Worm (Caenorhabditis elegans) whole organism, early embryonic: ENCODE data around the gene C37E2.10.

Source experiments
- F13C5.2 ChIP-seq: sonication (generic microtip); optimal IDR thresholded peaks from 2 replicates; lab custom pipeline; 2017; ENCODE audit warnings: mild to moderate bottlenecking, missing genetic modification characterization, inconsistent platforms, missing compliant biosample characterization
- ama-1 ChIP-seq: fragments of 150-350 bp; optimal IDR thresholded peaks from 2 replicates; lab custom pipeline; 2014
- ceh-13 ChIP-seq: fragments of 200-800 bp; sonication (Bioruptor generic); optimal IDR thresholded peaks from 2 replicates; lab custom pipeline; 2018; ENCODE audit warnings: mild to moderate bottlenecking, missing genetic modification characterization, missing compliant biosample characterization
- ets-7 ChIP-seq: sonication (generic microtip); optimal IDR thresholded peaks from 2 replicates; lab custom pipeline; 2016; ENCODE audit warnings: missing genotype, missing genetic modification characterization, missing compliant biosample characterization
- hmbx-1 ChIP-seq: sonication (generic microtip); optimal IDR thresholded peaks from 2 replicates; lab custom pipeline; 2016; ENCODE audit warnings: mild to moderate bottlenecking, missing genetic modification characterization, missing compliant biosample characterization
- hmg-4 ChIP-seq: fragments of 200-800 bp; sonication (Bioruptor generic); optimal IDR thresholded peaks from 2 replicates; lab custom pipeline; 2018; ENCODE audit warnings: mild to moderate bottlenecking, missing genetic modification characterization, missing compliant biosample characterization
- hnd-1 ChIP-seq: sonication (generic microtip); optimal IDR thresholded peaks from 2 replicates; lab custom pipeline; 2016; ENCODE audit warnings: missing genetic modification characterization, missing compliant biosample characterization
- scrt-1 ChIP-seq: fragments of 200-800 bp; sonication (Bioruptor generic); IDR thresholded peaks from 2 replicates; pipeline ENCODE4 v1.3.6; 2022; ENCODE audit warnings: missing genetic modification characterization, missing compliant biosample characterization
- tbx-11 ChIP-seq: fragments of 200-800 bp; sonication (Bioruptor generic); IDR thresholded peaks from 2 replicates; pipeline ENCODE4 v1.3.6; 2022; ENCODE audit warnings: missing genetic modification characterization, missing compliant biosample characterization
- tra-4 ChIP-seq: sonication (generic microtip); optimal IDR thresholded peaks from 2 replicates; lab custom pipeline; 2017; ENCODE audit warnings: missing genetic modification characterization, missing compliant biosample characterization

DNA sequence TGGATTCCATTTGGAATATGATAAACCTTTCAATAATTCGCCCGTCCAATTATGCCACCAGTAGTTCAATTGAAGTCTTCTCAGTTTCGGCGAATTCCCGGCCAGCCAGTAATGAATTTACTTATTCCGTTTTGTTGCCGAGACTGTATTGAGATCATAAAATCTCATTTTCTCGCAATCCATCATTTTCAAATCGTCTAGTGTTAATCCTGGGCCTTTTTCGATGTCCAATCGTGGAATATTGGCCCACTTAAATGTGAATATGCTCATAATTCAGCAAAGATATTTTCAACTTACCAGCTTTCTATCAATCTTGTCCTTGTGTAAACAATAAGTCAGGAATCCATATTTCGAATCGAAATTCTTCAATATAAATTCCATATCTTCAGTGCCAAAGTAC, 26.1 kb upstream of the C37E2.10 start:
- TF ChIP-seq scrt-1 (GFP tag; lab: Robert Waterston, UW) (no peak), ama-1 (lab: Kevin White, UChicago) (no peak), hmbx-1 (tag; lab: Kevin White, UChicago) (no peak), tra-4 (tag; lab: Kevin White, UChicago) (no peak), ets-7 (tag; lab: Kevin White, UChicago) (no peak), F13C5.2 (tag; lab: Kevin White, UChicago) (no peak), hmg-4 (GFP tag; lab: Kevin White, UChicago) (no peak), tbx-11 (no peak), hnd-1 (no peak), ceh-13 (GFP tag; lab: Kevin White, UChicago) (no peak)
